Fruit fly (Drosophila melanogaster) S2 (cell line): ENCODE data around the gene CG18234.
A peak's percentile ranks its signal among the peaks of the same experiment; 100 is the strongest.

Experiments
- CG8478 ChIP-seq: fragments of >200 bp; optimal IDR thresholded peaks from 2 replicates; lab custom pipeline; 2018
- CTCF ChIP-seq, 2 experiments: fragments of >200 bp; optimal IDR thresholded peaks; 2 replicates each; lab custom pipeline; 2018

The CG18234 gene

DNA sequence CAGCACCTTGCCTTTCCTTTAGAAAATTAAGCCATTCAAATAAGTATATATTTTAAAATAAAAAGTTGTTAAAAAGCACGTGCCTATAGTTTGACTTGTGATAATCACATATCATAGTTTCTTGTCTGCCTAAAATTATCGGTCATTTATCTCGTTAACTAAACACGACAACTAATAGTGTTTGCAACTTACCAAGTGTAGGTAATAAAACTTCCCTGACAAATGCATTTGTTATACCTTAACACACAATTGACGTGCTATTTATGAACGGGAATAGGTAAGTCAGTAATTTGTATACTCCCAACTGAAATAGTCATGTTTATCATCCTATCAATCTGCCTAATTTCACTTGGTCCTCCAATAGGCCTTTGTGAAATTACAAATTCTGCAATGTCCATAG, at the start of gene CG18234:
CG18234 (plus strand) TSS at position 301 of the 400 bp plus-strand sequence.
- TF ChIP-seq CTCF (optimal IDR thresholded peaks at IDR 0.05; lab: Kevin White, UChicago): no peak
- TF ChIP-seq CG8478 (lab: Kevin White, UChicago): no peak

dm6 chr3L:18559958-18560357, 43.3 kb upstream of the CG18234 start, which contains the start of gene AstC-R1:
AstC-R1 (plus strand) TSS chr3L:18560258.
- TF ChIP-seq CG8478 (lab: Kevin White, UChicago): no peak

- TF ChIP-seq CTCF (optimal IDR thresholded peaks at IDR 0.05; lab: Kevin White, UChicago) (no peak), CG8478 (lab: Kevin White, UChicago) (no peak)
Measured at dm6 chr3L:18588387-18588786, 14.8 kb upstream of the CG18234 start, which contains the start of gene CG7271. CG7271 (plus strand) TSS chr3L:18588759.

dm6 chr3L:18593671-18594070, 9.6 kb upstream of the CG18234 start, which contains the start of gene term:
term (minus strand) TSS chr3L:18593771.
- TF ChIP-seq CTCF (optimal IDR thresholded peaks at IDR 0.05; lab: Kevin White, UChicago): no peak
- TF ChIP-seq CG8478 (lab: Kevin White, UChicago): no peak

DNA sequence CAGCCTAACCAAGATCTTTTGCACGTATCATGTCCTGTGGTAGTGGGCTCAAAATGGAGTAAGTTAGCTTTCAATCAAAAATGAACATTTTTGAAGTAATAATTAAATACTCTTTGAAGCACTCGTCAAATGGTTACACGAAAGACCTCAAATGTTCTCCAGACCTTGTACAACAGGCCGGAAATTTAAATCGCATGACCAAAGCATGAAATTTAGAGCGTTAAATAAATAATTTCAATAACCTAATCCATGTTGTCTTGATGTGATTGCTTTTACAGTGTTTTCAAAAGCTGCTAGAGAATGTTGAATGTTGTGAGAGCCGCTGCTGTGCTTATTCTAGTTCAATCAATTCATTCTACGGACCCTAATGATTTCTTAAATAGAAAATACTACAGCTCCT, 1.9 kb downstream of the CG18234 start, which contains the start of gene CG18233:
CG18233 (plus strand) TSS at position 301 of the 400 bp plus-strand sequence.
- no peak for TF ChIP-seq CG8478 (lab: Kevin White, UChicago)
- no peak for TF ChIP-seq CTCF (optimal IDR thresholded peaks at IDR 0.05; lab: Kevin White, UChicago)

DNA sequence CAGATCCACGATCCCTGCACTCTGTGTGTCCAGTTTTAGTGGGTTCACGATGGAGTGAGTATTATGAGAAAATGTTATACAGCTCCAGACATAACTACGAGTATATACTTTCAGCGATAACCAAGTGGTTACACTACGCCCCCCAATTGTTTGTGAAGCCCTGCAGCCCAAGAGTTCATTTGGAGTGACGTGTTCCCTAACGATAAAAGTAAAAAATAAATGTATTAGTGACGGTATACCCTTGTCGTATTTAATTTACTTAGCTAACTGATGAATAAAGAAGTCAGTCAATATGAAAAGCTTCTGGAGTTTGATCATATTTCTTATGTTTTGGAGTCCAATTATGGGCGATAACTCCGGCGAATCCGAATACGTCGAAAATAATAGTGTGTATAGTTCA, 3.9 kb downstream of the CG18234 start, which contains the start of gene CG18231:
CG18231 (plus strand) TSS at position 301 of the 400 bp plus-strand sequence.
- TF ChIP-seq CTCF (optimal IDR thresholded peaks at IDR 0.05; lab: Kevin White, UChicago) (no peak), CG8478 (lab: Kevin White, UChicago) (no peak)

dm6 chr3L:18609320-18609719, 6.1 kb downstream of the CG18234 start, which contains the start of gene CG32201:
CG32201 (plus strand) TSS chr3L:18609620.
- no peak for TF ChIP-seq CTCF (optimal IDR thresholded peaks at IDR 0.05; lab: Kevin White, UChicago)
- TF ChIP-seq CG8478 (lab: Kevin White, UChicago): no peak

DNA sequence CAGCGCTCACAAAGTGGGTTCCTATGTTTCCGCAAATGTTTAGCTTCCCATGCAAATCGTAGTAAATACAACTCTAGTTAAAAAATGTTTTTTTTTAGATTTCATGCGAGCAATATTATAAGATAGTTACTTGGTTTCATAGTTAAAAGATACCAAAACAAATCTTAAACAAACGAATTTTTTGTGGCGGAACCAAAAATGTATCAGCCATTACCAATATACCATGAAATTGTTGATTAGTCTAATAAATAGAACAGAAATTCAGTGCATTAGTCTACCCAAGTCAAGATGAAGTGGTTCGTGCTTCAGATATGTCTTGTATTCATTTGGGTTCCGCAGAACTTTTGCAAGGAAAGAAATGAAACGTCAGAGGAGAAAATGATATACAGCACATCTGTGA, 8.4 kb downstream of the CG18234 start, which contains the start of gene CG32199:
CG32199 (plus strand) TSS at position 301 of the 400 bp plus-strand sequence.
- TF ChIP-seq CTCF (optimal IDR thresholded peaks at IDR 0.05; lab: Kevin White, UChicago): no peak
- TF ChIP-seq CG8478 (lab: Kevin White, UChicago): no peak

DNA sequence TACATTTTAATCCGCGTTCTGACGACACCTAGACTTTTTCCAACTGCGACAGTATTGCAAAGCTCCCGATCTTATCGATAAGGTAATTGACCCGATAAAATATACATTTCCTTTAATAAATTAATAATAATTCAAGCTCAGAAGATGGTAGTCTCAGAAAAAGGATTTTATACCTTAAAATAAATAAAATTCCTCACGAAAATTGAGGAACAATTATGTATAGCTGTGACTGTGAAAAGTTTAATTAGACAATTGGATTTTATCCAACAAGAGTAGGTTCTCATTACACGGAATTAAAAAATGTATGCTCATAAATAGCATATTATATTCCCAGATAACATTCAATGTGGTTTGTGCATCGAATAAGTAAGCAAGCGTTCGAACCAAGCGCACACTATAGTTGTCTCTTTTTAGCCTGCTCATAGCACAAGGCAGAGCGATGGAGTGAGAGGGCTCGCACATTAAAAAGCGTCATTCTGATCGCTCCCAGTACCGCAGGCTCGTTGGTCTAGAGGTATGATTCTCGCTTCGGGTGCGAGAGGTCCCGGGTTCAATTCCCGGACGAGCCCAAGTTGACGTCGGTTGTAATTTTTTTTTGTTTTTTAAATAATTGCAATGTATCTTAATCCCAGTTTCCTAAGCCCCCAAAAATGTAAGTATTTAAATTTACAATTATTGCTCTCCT, 14.8 kb downstream of the CG18234 start, which contains the start of the genes CG13380 and CG4174:
CG13380 (minus strand) TSS at position 51 of the 685 bp plus-strand sequence.
CG4174 (minus strand) TSS at position 51 of the 685 bp plus-strand sequence.
- TF ChIP-seq CTCF (optimal IDR thresholded peaks at IDR 0.05; lab: Kevin White, UChicago) (peak; percentile 67 to 69), CG8478 (lab: Kevin White, UChicago) (no peak)

- no peak for TF ChIP-seq CG8478 (lab: Kevin White, UChicago)
- TF ChIP-seq CTCF (optimal IDR thresholded peaks at IDR 0.05; lab: Kevin White, UChicago): peak in 1 of 2 experiments; percentile 35
Measured at dm6 chr3L:18620988-18621734, 17.9 kb downstream of the CG18234 start.

DNA sequence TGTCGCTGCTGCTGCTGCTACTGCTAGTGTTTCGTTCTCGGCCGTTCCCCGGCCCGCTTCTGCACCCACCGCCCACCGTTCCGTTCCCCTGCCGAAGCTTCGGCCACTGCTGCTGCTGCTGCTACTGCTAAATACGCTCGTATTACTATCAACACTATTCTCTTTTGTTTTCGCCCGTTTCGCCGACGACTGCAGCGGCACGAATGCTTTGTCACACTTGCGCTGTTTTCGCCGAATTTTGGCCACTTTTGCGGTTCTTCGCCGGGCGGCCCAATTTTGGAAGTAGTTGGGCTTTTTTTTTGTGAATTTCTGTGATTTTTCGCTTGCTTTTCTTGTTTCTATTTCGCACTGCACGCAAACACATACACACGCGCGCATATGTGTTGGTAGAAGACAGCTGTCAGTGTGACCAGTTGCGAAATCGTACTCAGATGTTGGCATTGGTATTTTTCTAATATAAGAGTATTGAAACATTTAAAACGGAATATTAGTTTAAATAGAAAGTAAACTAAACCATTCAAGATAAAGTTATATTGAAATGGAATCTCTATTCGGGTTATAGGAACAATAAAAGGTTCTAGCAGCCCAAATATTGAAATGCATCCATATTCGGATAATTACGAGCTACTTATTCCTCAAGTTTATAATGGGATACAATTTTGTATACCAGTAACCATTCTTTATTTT, 18.7 kb downstream of the CG18234 start, which contains the start of gene not:
not (minus strand) TSS at position 395 of the 687 bp plus-strand sequence.
- TF ChIP-seq CG8478 (lab: Kevin White, UChicago) (no peak), CTCF (optimal IDR thresholded peaks at IDR 0.05; lab: Kevin White, UChicago) (no peak)

- TF ChIP-seq CTCF (optimal IDR thresholded peaks at IDR 0.05; lab: Kevin White, UChicago): no peak
- TF ChIP-seq CG8478 (lab: Kevin White, UChicago): no peak
Measured at dm6 chr3L:18622422-18622739, 19.2 kb downstream of the CG18234 start, which contains the start of gene bora. bora (plus strand) TSS chr3L:18622692.

- TF ChIP-seq CTCF (optimal IDR thresholded peaks at IDR 0.05; lab: Kevin White, UChicago) (no peak), CG8478 (lab: Kevin White, UChicago) (no peak)
Measured at dm6 chr3L:18625786-18626185, 22.6 kb downstream of the CG18234 start, which contains the start of gene MYPT-75D. MYPT-75D (plus strand) TSS chr3L:18625959.
